Fruit fly (Drosophila melanogaster) whole organism, embryonic: ENCODE results near the gene Hpr1.

Experiments used
- Abd-B ChIP-seq: fragments of 200-800 bp; sonication (Bioruptor generic); optimal IDR thresholded peaks from 2 replicates; lab custom pipeline; 2018; ENCODE audit warnings: missing biosample characterization, mild to moderate bottlenecking, missing genetic modification characterization, moderate library complexity
- Asciz ChIP-seq: fragments of 200-800 bp; sonication (Bioruptor generic); optimal IDR thresholded peaks from 2 replicates; lab custom pipeline; 2017; ENCODE audit warnings: missing biosample characterization, mild to moderate bottlenecking, missing genetic modification characterization, missing genetic modification reagents
- CG12236 ChIP-seq: fragments of 200-800 bp; sonication (Bioruptor generic); optimal IDR thresholded peaks from 2 replicates; lab custom pipeline; 2016; ENCODE audit warnings: missing biosample characterization, missing genetic modification characterization
- CG13287 ChIP-seq: fragments of 200-800 bp; sonication (Bioruptor generic); IDR thresholded peaks from 2 replicates; pipeline ENCODE4 v1.3.6; 2022; ENCODE audit warnings: missing biosample characterization, missing genetic modification characterization; ENCODE audit not compliant: partially characterized antibody
- CG16779 ChIP-seq: fragments of 200-800 bp; sonication (Bioruptor generic); IDR thresholded peaks from 2 replicates; pipeline ENCODE4 v1.3.6; 2022; ENCODE audit warnings: missing biosample characterization, missing genetic modification characterization
- CG2678 ChIP-seq: fragments of 200-800 bp; sonication (Bioruptor generic); optimal IDR thresholded peaks from 3 replicates; lab custom pipeline; 2019; ENCODE audit warnings: missing biosample characterization, mild to moderate bottlenecking, missing genetic modification characterization, moderate library complexity
- CG4707 ChIP-seq: fragments of 200-800 bp; sonication (Bioruptor generic); optimal IDR thresholded peaks from 2 replicates; lab custom pipeline; 2018; ENCODE audit warnings: missing biosample characterization, mild to moderate bottlenecking, missing genetic modification characterization, moderate library complexity
- CG4820 ChIP-seq: fragments of 200-800 bp; sonication (Bioruptor generic); optimal IDR thresholded peaks from 3 replicates; lab custom pipeline; 2016; ENCODE audit warnings: missing biosample characterization, missing genetic modification characterization
- CG6254 ChIP-seq: fragments of 200-800 bp; sonication (Bioruptor generic); optimal IDR thresholded peaks from 3 replicates; lab custom pipeline; 2017; ENCODE audit warnings: mild to moderate bottlenecking, missing biosample characterization, missing genetic modification reagents, missing genetic modification characterization
- CG6689 ChIP-seq: fragments of 200-800 bp; sonication (Bioruptor generic); IDR thresholded peaks from 2 replicates; pipeline ENCODE4 v1.3.6; 2022; ENCODE audit warnings: missing biosample characterization, missing genetic modification characterization
- CG6765 ChIP-seq: fragments of 200-800 bp; sonication (Bioruptor generic); optimal IDR thresholded peaks from 3 replicates; lab custom pipeline; 2017; ENCODE audit warnings: missing biosample characterization, mild to moderate bottlenecking, missing genetic modification characterization
- CG7357 ChIP-seq: fragments of 200-800 bp; sonication (Bioruptor generic); IDR thresholded peaks from 3 replicates; pipeline ENCODE4 v1.3.6; 2022; ENCODE audit warnings: missing biosample characterization, missing genetic modification characterization
- CG7556 ChIP-seq: fragments of 200-800 bp; sonication (Bioruptor generic); optimal IDR thresholded peaks from 2 replicates; lab custom pipeline; 2017; ENCODE audit warnings: missing biosample characterization, mild to moderate bottlenecking, missing genetic modification characterization
- CG8290 ChIP-seq, 3 experiments: fragments of 200-800 bp; sonication (Bioruptor generic); optimal IDR thresholded peaks; 2 replicates each; lab custom pipeline; 2016 to 2019; ENCODE audit warnings: missing biosample characterization in 3 of 3, missing genetic modification characterization in 3 of 3, mild to moderate bottlenecking in 2 of 3, moderate library complexity in 1 of 3
- CG8359 ChIP-seq: fragments of 200-800 bp; sonication (Bioruptor generic); optimal IDR thresholded peaks from 2 replicates; lab custom pipeline; 2017; ENCODE audit warnings: missing biosample characterization, mild to moderate bottlenecking, missing genetic modification characterization, borderline replicate concordance
- CG9876 ChIP-seq: fragments of 200-800 bp; sonication (Bioruptor generic); optimal IDR thresholded peaks from 2 replicates; lab custom pipeline; 2016; ENCODE audit warnings: missing biosample characterization, missing genetic modification characterization
- CoRest ChIP-seq: fragments of 200-800 bp; sonication (Bioruptor generic); optimal IDR thresholded peaks from 3 replicates; lab custom pipeline; 2018; ENCODE audit warnings: missing biosample characterization, mild to moderate bottlenecking, missing genetic modification characterization, moderate library complexity
- Dbx ChIP-seq: fragments of 200-800 bp; sonication (Bioruptor generic); IDR thresholded peaks from 3 replicates; pipeline ENCODE4 v1.3.6; 2022; ENCODE audit warnings: missing biosample characterization, missing genetic modification characterization
- Dip2 ChIP-seq: fragments of 200-800 bp; sonication (Bioruptor generic); IDR thresholded peaks from 2 replicates; pipeline ENCODE4 v1.3.6; 2022; ENCODE audit warnings: missing biosample characterization, missing genetic modification characterization
- Dp ChIP-seq: fragments of 200-800 bp; sonication (Bioruptor generic); optimal IDR thresholded peaks from 2 replicates; lab custom pipeline; 2018; ENCODE audit warnings: missing biosample characterization, mild to moderate bottlenecking, missing genetic modification characterization, moderate library complexity
- Dref ChIP-seq: fragments of 200-800 bp; sonication (Bioruptor generic); IDR thresholded peaks from 2 replicates; pipeline ENCODE4 v1.3.6; 2022; ENCODE audit warnings: missing biosample characterization, missing genetic modification characterization
- GATAe ChIP-seq: fragments of 200-800 bp; sonication (Bioruptor generic); conservative IDR thresholded peaks from 2 replicates; pipeline ENCODE4 v1.3.6; 2022; ENCODE audit warnings: missing biosample characterization, missing genetic modification characterization
- Gsc ChIP-seq: fragments of 200-800 bp; sonication (Bioruptor generic); IDR thresholded peaks from 2 replicates; pipeline ENCODE4 v1.3.6; 2022; ENCODE audit warnings: missing biosample characterization, missing genetic modification characterization
- HHEX ChIP-seq: fragments of 200-800 bp; sonication (Bioruptor generic); optimal IDR thresholded peaks from 3 replicates; lab custom pipeline; 2017; ENCODE audit warnings: missing biosample characterization, mild to moderate bottlenecking, missing genetic modification characterization, missing genetic modification reagents
- HLH4C ChIP-seq: fragments of 200-800 bp; sonication (Bioruptor generic); IDR thresholded peaks from 3 replicates; pipeline ENCODE4 v1.3.6; 2022; ENCODE audit warnings: missing biosample characterization, missing genetic modification characterization; ENCODE audit not compliant: partially characterized antibody
- Hmx ChIP-seq: fragments of 200-800 bp; sonication (Bioruptor generic); optimal IDR thresholded peaks from 2 replicates; lab custom pipeline; 2016; ENCODE audit warnings: missing biosample characterization, missing genetic modification characterization
- Hr3 ChIP-seq: fragments of 200-800 bp; sonication (Bioruptor generic); optimal IDR thresholded peaks from 3 replicates; lab custom pipeline; 2016; ENCODE audit warnings: missing biosample characterization, missing genetic modification characterization
- Mrtf ChIP-seq: fragments of 200-800 bp; sonication (Bioruptor generic); IDR thresholded peaks from 3 replicates; pipeline ENCODE4 v1.3.6; 2022; ENCODE audit warnings: missing biosample characterization, missing genetic modification characterization
- Sox100B ChIP-seq: fragments of 200-800 bp; sonication (Bioruptor generic); optimal IDR thresholded peaks from 3 replicates; lab custom pipeline; 2018; ENCODE audit warnings: missing biosample characterization, mild to moderate bottlenecking, missing genetic modification characterization
- Spps ChIP-seq: fragments of 200-800 bp; sonication (Bioruptor generic); optimal IDR thresholded peaks from 2 replicates; lab custom pipeline; 2018; ENCODE audit warnings: missing biosample characterization, mild to moderate bottlenecking, missing genetic modification characterization
- ac ChIP-seq: fragments of 200-800 bp; sonication (Bioruptor generic); optimal IDR thresholded peaks from 3 replicates; lab custom pipeline; 2017; ENCODE audit warnings: missing biosample characterization, mild to moderate bottlenecking, missing genetic modification characterization
- ash1 ChIP-seq: fragments of 200-800 bp; sonication (Bioruptor generic); optimal IDR thresholded peaks from 2 replicates; lab custom pipeline; 2018; ENCODE audit warnings: missing biosample characterization, mild to moderate bottlenecking, missing genetic modification characterization
- cas ChIP-seq: fragments of 200-800 bp; sonication (Bioruptor generic); IDR thresholded peaks from 2 replicates; pipeline ENCODE4 v1.3.6; 2022; ENCODE audit warnings: missing biosample characterization, missing genetic modification characterization
- crp ChIP-seq, 2 experiments: fragments of 200-800 bp; sonication (Bioruptor generic); optimal IDR thresholded peaks; 2 replicates in 1 of 2; 3 replicates in 1 of 2; lab custom pipeline; 2017; ENCODE audit warnings: missing biosample characterization in 2 of 2, missing genetic modification characterization in 2 of 2, mild to moderate bottlenecking in 1 of 2, moderate library complexity in 1 of 2
- dmrt11E ChIP-seq: fragments of 200-800 bp; sonication (Bioruptor generic); optimal IDR thresholded peaks from 3 replicates; lab custom pipeline; 2018; ENCODE audit warnings: missing biosample characterization, mild to moderate bottlenecking, missing genetic modification characterization, moderate library complexity
- fd3F ChIP-seq: fragments of 200-800 bp; sonication (Bioruptor generic); optimal IDR thresholded peaks from 2 replicates; lab custom pipeline; 2018; ENCODE audit warnings: missing biosample characterization, mild to moderate bottlenecking, missing genetic modification characterization, moderate library complexity
- grau ChIP-seq: fragments of 200-800 bp; optimal IDR thresholded peaks from 3 replicates; lab custom pipeline; 2019; ENCODE audit warnings: missing biosample characterization, mild to moderate bottlenecking, missing genetic modification characterization, moderate library complexity
- jigr1 ChIP-seq: fragments of 200-800 bp; sonication (Bioruptor generic); IDR thresholded peaks from 3 replicates; pipeline ENCODE4 v1.3.6; 2022; ENCODE audit warnings: missing biosample characterization, missing genetic modification characterization
- jing ChIP-seq: fragments of 200-800 bp; sonication (Bioruptor generic); optimal IDR thresholded peaks from 2 replicates; lab custom pipeline; 2018; ENCODE audit warnings: missing biosample characterization, mild to moderate bottlenecking, missing genetic modification characterization
- lmd ChIP-seq: fragments of 200-800 bp; sonication (Bioruptor generic); IDR thresholded peaks from 2 replicates; pipeline ENCODE4 v1.3.6; 2022; ENCODE audit warnings: missing biosample characterization, missing genetic modification characterization
- mld ChIP-seq: fragments of 200-800 bp; sonication (Bioruptor generic); IDR thresholded peaks from 3 replicates; pipeline ENCODE4 v1.3.6; 2022; ENCODE audit warnings: missing biosample characterization, missing genetic modification characterization; ENCODE audit not compliant: partially characterized antibody
- nerfin-1 ChIP-seq: fragments of 200-800 bp; sonication (Bioruptor generic); optimal IDR thresholded peaks from 3 replicates; lab custom pipeline; 2019; ENCODE audit warnings: missing biosample characterization, mild to moderate bottlenecking, missing genetic modification characterization, moderate library complexity
- p53 ChIP-seq: fragments of 200-800 bp; sonication (Bioruptor generic); optimal IDR thresholded peaks from 2 replicates; lab custom pipeline; 2016; ENCODE audit warnings: missing biosample characterization, missing genetic modification characterization
- pros ChIP-seq: fragments of 200-800 bp; sonication (Bioruptor generic); optimal IDR thresholded peaks from 3 replicates; lab custom pipeline; 2019; ENCODE audit warnings: missing biosample characterization, mild to moderate bottlenecking, missing genetic modification characterization, moderate library complexity
- repo ChIP-seq: fragments of 200-800 bp; sonication (Bioruptor generic); optimal IDR thresholded peaks from 2 replicates; lab custom pipeline; 2016; ENCODE audit warnings: missing biosample characterization, missing genetic modification characterization
- sim ChIP-seq: fragments of 200-800 bp; sonication (Bioruptor generic); IDR thresholded peaks from 2 replicates; pipeline ENCODE4 v1.3.6; 2022; ENCODE audit warnings: missing biosample characterization, missing genetic modification characterization
- so ChIP-seq: fragments of 200-800 bp; sonication (Bioruptor generic); IDR thresholded peaks from 3 replicates; pipeline ENCODE4 v1.3.6; 2022; ENCODE audit warnings: missing biosample characterization, missing genetic modification characterization
- tup ChIP-seq: fragments of 200-800 bp; sonication (Bioruptor generic); optimal IDR thresholded peaks from 2 replicates; lab custom pipeline; 2016; ENCODE audit warnings: missing biosample characterization, mild to moderate bottlenecking, missing genetic modification characterization, moderate library complexity
- usp ChIP-seq: fragments of >200 bp; optimal IDR thresholded peaks from 2 replicates; lab custom pipeline; 2017; ENCODE audit warnings: missing biosample characterization, missing genetic modification characterization
- yki ChIP-seq: fragments of >200 bp; optimal IDR thresholded peaks from 3 replicates; lab custom pipeline; 2018

Gene Hpr1

dm6 chr3R:5861218-5861902, 40.1 kb upstream of the Hpr1 start (continued):
- TF ChIP-seq CG6689 (no peak), Hr3 (GFP tag; lab: Kevin White, UChicago) (no peak), Spps (tag; lab: Kevin White, UChicago) (no peak), CG4820 (no peak), CG6765 (GFP tag; lab: Kevin White, UChicago) (no peak), CG2678 (tag; lab: Kevin White, UChicago) (peak; percentile 61), CG9876 (no peak), ash1 (GFP tag; lab: Kevin White, UChicago) (no peak), Abd-B (GFP tag; lab: Kevin White, UChicago) (no peak), ac (no peak), jigr1 (GFP tag; lab: Robert Waterston, UW) (no peak), pros (GFP tag; lab: Kevin White, UChicago) (no peak), CG4707 (GFP tag; lab: Kevin White, UChicago) (no peak), usp (GFP tag; lab: Kevin White, UChicago) (no peak), HLH4C (GFP tag; lab: Robert Waterston, UW) (no peak), sim (GFP tag; lab: Robert Waterston, UW) (no peak), grau (tag; lab: Kevin White, UChicago) (peak; percentile 38), CG8359 (GFP tag; lab: Kevin White, UChicago) (no peak), CG8290 (GFP tag; optimal IDR thresholded peaks at IDR 0.05; lab: Kevin White, UChicago) (no peak), CG8290 (tag; optimal IDR thresholded peaks at IDR 0.05; lab: Kevin White, UChicago) (peak in 1 of 2 experiments; percentile 48), Mrtf (0 out of 3 replicates have a peak, but pooled peaks have one; percentile 26), CG12236 (no peak), so (GFP tag; lab: Robert Waterston, UW) (no peak), p53 (GFP tag; lab: Kevin White, UChicago) (no peak), tup (GFP tag; lab: Kevin White, UChicago) (no peak), lmd (GFP tag; lab: Robert Waterston, UW) (peak; percentile 34), jing (GFP tag; lab: Kevin White, UChicago) (no peak), CoRest (tag; lab: Kevin White, UChicago) (peak; percentile 47), CG16779 (no peak), CG7556 (GFP tag; lab: Kevin White, UChicago) (peak; percentile 72), fd3F (GFP tag; lab: Kevin White, UChicago) (no peak), cas (0 out of 2 replicates have a peak, but pooled peaks have one; percentile 15), Dp (GFP tag; lab: Kevin White, UChicago) (no peak), Gsc (GFP tag; lab: Robert Waterston, UW) (no peak), Sox100B (GFP tag; lab: Kevin White, UChicago) (peak; percentile 44), crp (GFP tag; optimal IDR thresholded peaks at IDR 0.05; lab: Kevin White, UChicago) (no peak), nerfin-1 (tag; lab: Kevin White, UChicago) (no peak), CG13287 (GFP tag; lab: Robert Waterston, UW) (no peak), yki (lab: Kevin White, UChicago) (no peak), Dref (GFP tag; lab: Robert Waterston, UW) (no peak), CG7357 (GFP tag; lab: Robert Waterston, UW) (no peak), Dip2 (GFP tag; lab: Robert Waterston, UW) (no peak), Dbx (GFP tag; lab: Robert Waterston, UW) (peak; percentile 28; the same call in 1 of the 3 replicates), dmrt11E (tag; lab: Kevin White, UChicago) (no peak), mld (no peak), Asciz (no peak), Hmx (GFP tag; lab: Kevin White, UChicago) (no peak), repo (no peak), HHEX (GFP tag; lab: Kevin White, UChicago) (peak; percentile 16), CG6254 (GFP tag; lab: Kevin White, UChicago) (no peak), GATAe (no peak)
